Comparison of ENCODE assay signal across 3 worm cellular contexts in genomic region chrIII:6826137-6826536, ce11.
TF ChIP-seq lines count a peak whose summit lies in the region.

No protein-coding gene starts in this region.

TF ChIP-seq in whole organism, late embryonic, 69 proteins besides CTCF, POLR2A, EP300 and RAD21:
- peak; percentile 50 for TF ChIP-seq elt-2 (tag; optimal IDR thresholded peaks at IDR 0.05; lab: Kevin White, UChicago)
- TF ChIP-seq ceh-9 (tag; optimal IDR thresholded peaks at IDR 0.05; lab: Kevin White, UChicago), result no peak
- TF ChIP-seq hlh-30 (tag; optimal IDR thresholded peaks at IDR 0.05; lab: Kevin White, UChicago; ENCODE audit: insufficient read depth), result peak; percentile 24
TF ChIP-seq in whole organism, late embryonic: peak in this region for 2.

TF ChIP-seq in whole organism, midembryonic, 9 proteins besides CTCF, POLR2A, EP300 and RAD21:
- TF ChIP-seq ztf-29 (GFP tag; IDR thresholded peaks at IDR 0.05; lab: Robert Waterston, UW), result no peak
- TF ChIP-seq flt-1 (GFP tag; IDR thresholded peaks at IDR 0.05; lab: Robert Waterston, UW), result 0 out of 2 replicates have a peak, but pooled peaks have one; percentile 47

TF ChIP-seq in whole organism, mixed stage, embryonic, 35 proteins besides CTCF, POLR2A, EP300 and RAD21:
- peak; percentile 84 for TF ChIP-seq zip-8 (tag; optimal IDR thresholded peaks at IDR 0.05; lab: Kevin White, UChicago)
- TF ChIP-seq mls-2 (tag; optimal IDR thresholded peaks at IDR 0.05; lab: Kevin White, UChicago), result no peak
- TF ChIP-seq nhr-2 (tag; optimal IDR thresholded peaks at IDR 0.05; lab: Kevin White, UChicago), result peak; percentile 82
